Worm (Caenorhabditis elegans): ENCODE data around the gene T19B10.2.

Gene T19B10.2

DNA sequence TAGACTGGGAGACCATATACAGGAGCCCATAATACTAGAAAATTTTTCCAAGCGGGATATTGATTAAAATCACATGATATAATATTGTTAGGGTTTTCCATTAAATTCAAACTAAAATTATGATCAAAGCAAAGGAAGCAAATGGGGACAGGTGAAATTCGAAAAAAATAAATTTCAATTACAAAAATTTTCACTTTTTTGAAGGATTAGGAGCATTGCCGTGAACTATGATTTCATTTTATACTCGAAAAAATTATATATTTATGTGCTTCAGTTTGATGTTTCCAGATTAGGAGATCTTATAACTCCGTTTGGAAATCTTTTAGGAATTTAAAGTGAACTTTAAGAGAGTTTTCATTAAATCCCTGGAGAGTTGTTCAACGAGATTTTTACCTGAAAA, 39.5 kb downstream of the T19B10.2 start, which contains the start of gene F07B10.7:
F07B10.7 (minus strand) TSS at position 101 of the 400 bp plus-strand sequence.
- TF ChIP-seq hmg-4 (GFP tag; optimal IDR thresholded peaks at IDR 0.05) = no peak
- no peak for TF ChIP-seq tbx-11 (GFP tag; IDR thresholded peaks at IDR 0.05)
- TF ChIP-seq ceh-13 (GFP tag; optimal IDR thresholded peaks at IDR 0.05) = no peak
- TF ChIP-seq sea-1 (GFP tag; conservative IDR thresholded peaks at IDR 0.05) = no peak
- no peak for TF ChIP-seq tbx-37 (GFP tag; conservative IDR thresholded peaks at IDR 0.05)
- no peak for TF ChIP-seq pes-1 (GFP tag; IDR thresholded peaks at IDR 0.05)
- TF ChIP-seq scrt-1 (GFP tag; IDR thresholded peaks at IDR 0.05) = no peak
- TF ChIP-seq ama-1 (optimal IDR thresholded peaks at IDR 0.05) = no peak
- no peak for TF ChIP-seq ets-7 (tag; optimal IDR thresholded peaks at IDR 0.05)
- no peak for TF ChIP-seq aly-1 (tag; optimal IDR thresholded peaks at IDR 0.05)
- no peak for TF ChIP-seq ceh-36 (tag; optimal IDR thresholded peaks at IDR 0.05)
- TF ChIP-seq hmbx-1 (tag; optimal IDR thresholded peaks at IDR 0.05) = no peak
- TF ChIP-seq F13C5.2 (tag; optimal IDR thresholded peaks at IDR 0.05) = no peak
- no peak for TF ChIP-seq hnd-1 (tag; optimal IDR thresholded peaks at IDR 0.05)
- TF ChIP-seq tra-4 (tag; optimal IDR thresholded peaks at IDR 0.05) = no peak
- TF ChIP-seq B0310.2 (tag; optimal IDR thresholded peaks at IDR 0.05) = no peak
- TF ChIP-seq flt-1 (GFP tag; IDR thresholded peaks at IDR 0.05) = no peak

DNA sequence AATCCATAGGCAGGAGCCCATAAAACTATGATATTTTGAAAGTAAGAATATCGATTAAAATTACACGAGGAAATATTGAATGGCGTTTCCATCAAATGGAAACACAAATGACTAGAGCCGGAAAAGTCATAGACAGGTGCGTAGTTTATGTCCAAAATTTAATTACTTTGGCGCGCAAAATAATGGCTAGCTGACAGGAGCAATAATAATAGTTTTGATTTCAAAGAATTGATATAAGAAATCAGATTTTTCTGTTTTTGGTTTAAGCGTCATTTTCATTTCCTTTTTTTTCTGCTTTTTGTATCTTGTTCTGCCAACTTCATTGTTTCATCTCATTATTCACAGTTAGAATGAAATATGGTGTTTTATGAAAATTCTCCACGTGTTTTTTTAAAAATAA, 41.9 kb downstream of the T19B10.2 start, which contains the start of gene F07B10.4:
F07B10.4 (minus strand) TSS at position 101 of the 400 bp plus-strand sequence.
- TF ChIP-seq pes-1 (GFP tag; IDR thresholded peaks at IDR 0.05) (no peak), ceh-36 (tag; optimal IDR thresholded peaks at IDR 0.05) (no peak), hmbx-1 (tag; optimal IDR thresholded peaks at IDR 0.05) (no peak), aly-1 (tag; optimal IDR thresholded peaks at IDR 0.05) (no peak)

DNA sequence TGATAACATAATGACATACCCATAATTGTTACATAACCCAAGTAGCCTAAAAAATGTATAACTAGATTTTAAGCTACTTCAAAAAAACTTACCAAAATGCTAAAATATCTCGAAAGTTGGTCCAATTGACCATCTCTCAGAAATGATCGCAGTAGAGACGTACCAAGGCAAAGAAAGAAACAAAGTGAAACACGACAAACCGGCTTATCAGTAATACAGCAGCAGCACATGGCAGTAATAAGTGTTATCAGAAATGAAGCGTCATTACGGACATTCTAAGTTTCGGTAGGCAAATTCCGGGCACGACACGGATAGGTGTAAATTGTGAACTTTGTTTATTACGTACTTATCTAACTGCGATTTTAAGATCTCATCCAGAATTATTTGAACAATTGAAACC, 44.4 kb downstream of the T19B10.2 start, which contains the start of gene cln-3.1:
cln-3.1 (minus strand) TSS at position 171 of the 400 bp plus-strand sequence.
- TF ChIP-seq ets-7 (tag; optimal IDR thresholded peaks at IDR 0.05) (no peak), hmg-4 (GFP tag; optimal IDR thresholded peaks at IDR 0.05) (no peak), F13C5.2 (tag; optimal IDR thresholded peaks at IDR 0.05) (no peak), hnd-1 (tag; optimal IDR thresholded peaks at IDR 0.05) (no peak), hmbx-1 (tag; optimal IDR thresholded peaks at IDR 0.05) (no peak), tbx-11 (GFP tag; IDR thresholded peaks at IDR 0.05) (no peak), aly-1 (tag; optimal IDR thresholded peaks at IDR 0.05) (no peak), ceh-13 (GFP tag; optimal IDR thresholded peaks at IDR 0.05) (no peak), ceh-36 (tag; optimal IDR thresholded peaks at IDR 0.05) (no peak), flt-1 (GFP tag; IDR thresholded peaks at IDR 0.05) (no peak), tbx-37 (GFP tag; conservative IDR thresholded peaks at IDR 0.05) (no peak)

DNA sequence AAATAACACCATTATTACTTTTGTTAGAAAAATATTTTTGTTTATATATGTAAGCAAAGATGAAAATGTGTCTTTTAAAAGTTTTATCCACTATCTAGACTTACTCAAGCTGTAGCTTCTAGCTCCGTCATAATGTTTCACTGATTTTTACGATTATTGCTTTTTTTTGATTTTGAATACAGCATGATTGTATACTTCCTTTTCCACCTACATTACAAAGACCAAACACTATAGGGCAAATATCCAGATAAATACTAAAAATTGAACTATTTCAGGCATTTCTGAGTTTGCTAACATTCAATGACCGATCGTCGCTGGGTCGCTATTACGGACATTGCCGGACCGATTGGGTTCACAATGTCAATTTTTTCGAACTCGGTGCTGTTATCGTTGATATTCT, 45.6 kb downstream of the T19B10.2 start, which contains the start of gene str-116:
str-116 (plus strand) TSS at position 301 of the 400 bp plus-strand sequence.
- TF ChIP-seq hmbx-1 (tag; optimal IDR thresholded peaks at IDR 0.05) (no peak), scrt-1 (GFP tag; IDR thresholded peaks at IDR 0.05) (no peak), tbx-37 (GFP tag; conservative IDR thresholded peaks at IDR 0.05) (no peak), ets-7 (tag; optimal IDR thresholded peaks at IDR 0.05) (no peak), hnd-1 (tag; optimal IDR thresholded peaks at IDR 0.05) (no peak), tbx-11 (GFP tag; IDR thresholded peaks at IDR 0.05) (no peak), F13C5.2 (tag; optimal IDR thresholded peaks at IDR 0.05) (no peak), pes-1 (GFP tag; IDR thresholded peaks at IDR 0.05) (no peak), tra-4 (tag; optimal IDR thresholded peaks at IDR 0.05) (no peak), aly-1 (tag; optimal IDR thresholded peaks at IDR 0.05) (no peak), hmg-4 (GFP tag; optimal IDR thresholded peaks at IDR 0.05) (no peak), B0310.2 (tag; optimal IDR thresholded peaks at IDR 0.05) (no peak), flt-1 (GFP tag; IDR thresholded peaks at IDR 0.05) (no peak), sea-1 (GFP tag; conservative IDR thresholded peaks at IDR 0.05) (no peak), ceh-13 (GFP tag; optimal IDR thresholded peaks at IDR 0.05) (no peak), ama-1 (optimal IDR thresholded peaks at IDR 0.05) (no peak)

DNA sequence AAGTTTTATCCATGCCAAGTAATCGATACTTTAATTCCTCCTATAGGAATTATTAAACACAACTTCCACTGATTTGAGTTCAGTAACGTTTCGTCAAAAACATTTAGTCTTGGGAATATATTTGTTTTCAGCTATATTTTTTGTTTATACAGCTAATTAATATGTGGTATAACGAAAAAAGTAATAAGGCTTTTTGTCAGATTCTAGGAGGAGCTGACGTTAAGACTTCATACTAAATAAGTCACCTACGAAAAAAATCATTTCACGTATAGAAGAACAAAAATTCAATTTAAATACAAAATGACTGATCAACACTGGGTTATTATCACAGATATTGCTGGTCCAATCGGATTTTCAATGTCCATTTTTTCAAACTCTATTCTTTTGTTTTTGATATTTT, 47.7 kb downstream of the T19B10.2 start, which contains the start of gene str-115:
str-115 (plus strand) TSS at position 301 of the 400 bp plus-strand sequence.
- TF ChIP-seq ceh-13 (GFP tag; optimal IDR thresholded peaks at IDR 0.05) (no peak), F13C5.2 (tag; optimal IDR thresholded peaks at IDR 0.05) (no peak), aly-1 (tag; optimal IDR thresholded peaks at IDR 0.05) (no peak), ets-7 (tag; optimal IDR thresholded peaks at IDR 0.05) (no peak), tbx-37 (GFP tag; conservative IDR thresholded peaks at IDR 0.05) (no peak), tbx-11 (GFP tag; IDR thresholded peaks at IDR 0.05) (no peak), B0310.2 (tag; optimal IDR thresholded peaks at IDR 0.05) (no peak), hnd-1 (tag; optimal IDR thresholded peaks at IDR 0.05) (no peak), ceh-36 (tag; optimal IDR thresholded peaks at IDR 0.05) (no peak), ama-1 (optimal IDR thresholded peaks at IDR 0.05) (no peak), hmbx-1 (tag; optimal IDR thresholded peaks at IDR 0.05) (no peak), scrt-1 (GFP tag; IDR thresholded peaks at IDR 0.05) (no peak)

DNA sequence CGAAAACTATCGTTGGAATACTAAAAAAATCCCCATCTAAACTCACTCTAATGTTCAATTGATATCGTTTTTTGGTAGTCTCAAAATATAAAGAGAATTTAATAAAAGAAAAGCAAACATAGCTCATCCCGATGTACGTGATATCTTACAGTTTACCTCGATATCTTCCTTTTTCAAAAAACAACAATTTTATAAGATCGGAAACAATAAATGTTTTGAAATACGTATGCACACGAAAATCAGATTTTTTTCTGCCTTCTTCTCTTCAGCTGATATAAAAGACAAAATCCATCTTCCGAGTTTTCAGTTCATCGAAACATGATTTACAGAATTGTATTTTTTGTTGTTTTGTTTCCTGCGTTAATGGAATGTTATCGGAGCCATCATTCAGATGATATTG, 49.9 kb downstream of the T19B10.2 start, which contains the start of gene clec-222:
clec-222 (plus strand) TSS at position 301 of the 400 bp plus-strand sequence.
- TF ChIP-seq B0310.2 (tag; optimal IDR thresholded peaks at IDR 0.05) (no peak), tra-4 (tag; optimal IDR thresholded peaks at IDR 0.05) (no peak), tbx-11 (GFP tag; IDR thresholded peaks at IDR 0.05) (no peak), hmbx-1 (tag; optimal IDR thresholded peaks at IDR 0.05) (no peak)

Measured in whole organism, early embryonic.